Worm (Caenorhabditis elegans): Measurements from ENCODE around the gene lact-6.

The lact-6 gene

DNA sequence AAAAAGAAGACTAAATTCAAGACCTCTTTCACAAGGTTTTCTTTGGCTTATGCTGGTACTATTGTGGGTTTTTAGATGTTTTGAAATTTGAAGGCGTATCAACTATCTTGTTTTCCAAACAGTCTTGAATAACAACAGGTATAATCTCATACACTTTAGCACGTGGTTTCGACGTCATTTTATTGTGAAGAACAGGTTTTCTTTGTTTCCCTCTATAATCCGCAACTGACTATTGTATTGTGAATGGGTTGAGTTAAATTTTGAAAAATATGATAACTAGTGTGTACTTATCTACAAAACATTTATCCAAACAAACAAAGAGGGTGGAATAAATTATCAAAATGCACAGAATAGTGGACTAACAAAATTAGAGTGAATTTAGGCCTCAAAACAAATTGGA lies 10.1 kb upstream of the lact-6 start:
- TF ChIP-seq nhr-25 (tag; optimal IDR thresholded peaks at IDR 0.05) (peak; percentile 50), lin-13 (GFP tag; optimal IDR thresholded peaks at IDR 0.05) (no peak), Y55F3AM.14 (GFP tag; optimal IDR thresholded peaks at IDR 0.05) (no peak), nhr-10 (tag; optimal IDR thresholded peaks at IDR 0.05) (no peak), nhr-77 (tag; optimal IDR thresholded peaks at IDR 0.05) (no peak), unc-62 (GFP tag; optimal IDR thresholded peaks at IDR 0.05) (no peak), alr-1 (tag; optimal IDR thresholded peaks at IDR 0.05) (no peak), sma-3 (GFP tag; optimal IDR thresholded peaks at IDR 0.05) (no peak), sma-9 (GFP tag; optimal IDR thresholded peaks at IDR 0.05) (peak; percentile 54), sma-9 (tag; optimal IDR thresholded peaks at IDR 0.05) (no peak), gmeb-1 (tag; optimal IDR thresholded peaks at IDR 0.05) (no peak), elt-1 (tag; optimal IDR thresholded peaks at IDR 0.05) (no peak), ceh-16 (tag; optimal IDR thresholded peaks at IDR 0.05) (no peak)

DNA sequence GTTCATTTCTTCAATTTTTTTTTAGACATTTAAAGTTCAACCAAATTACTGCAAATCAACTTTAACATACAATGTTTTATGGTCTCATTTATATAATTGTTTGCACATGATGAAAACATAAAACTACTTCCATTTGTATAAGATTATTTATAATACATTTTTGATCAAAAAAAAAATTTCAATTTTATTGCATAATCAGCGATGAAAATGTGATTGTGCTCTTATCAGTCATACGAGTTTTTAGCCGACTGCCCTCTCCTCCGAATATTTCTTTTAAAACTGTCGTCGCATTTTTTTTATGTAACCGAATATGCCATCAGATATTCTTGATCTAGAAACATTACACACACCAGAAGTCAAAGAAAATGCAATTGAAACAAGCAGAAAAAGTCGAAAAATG lies 9.2 kb upstream of the lact-6 start, which contains the start of gene F08A7.1:
TSS of gene F08A7.1 (plus strand) at position 191 of the 400 bp plus-strand sequence.
- TF ChIP-seq fos-1 (tag; optimal IDR thresholded peaks at IDR 0.05) (peak; percentile 36), gmeb-1 (tag; optimal IDR thresholded peaks at IDR 0.05) (peak; percentile 44), ama-1 (optimal IDR thresholded peaks at IDR 0.05) (no peak), dmd-4 (tag; optimal IDR thresholded peaks at IDR 0.05) (no peak), unc-39 (tag; optimal IDR thresholded peaks at IDR 0.05) (no peak)

DNA sequence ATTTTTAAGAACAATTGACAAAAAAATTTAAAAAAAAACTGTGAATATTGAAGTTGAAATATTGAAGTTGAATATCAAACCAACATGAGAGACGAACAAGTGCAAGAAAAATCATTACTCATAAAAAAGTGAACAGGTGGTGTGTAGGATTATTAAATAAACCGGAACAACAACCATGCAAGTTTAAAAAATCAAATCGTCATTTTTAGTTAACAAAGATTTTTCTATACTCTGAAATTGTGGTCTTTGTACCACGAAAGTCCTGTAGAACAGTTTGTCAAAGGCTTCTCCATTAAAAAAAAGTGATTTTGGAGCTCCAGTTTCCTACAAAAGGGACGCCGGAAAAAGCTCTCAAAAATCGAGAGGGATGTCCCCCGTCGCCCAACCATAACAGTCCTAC lies 8.8 kb upstream of the lact-6 start, which contains the start of gene C06A12.19:
TSS of gene C06A12.19 (minus strand) at position 101 of the 400 bp plus-strand sequence.
- TF ChIP-seq F13H6.1 (tag; optimal IDR thresholded peaks at IDR 0.05) (no peak), lin-39 (tag; optimal IDR thresholded peaks at IDR 0.05) (no peak), nhr-129 (tag; optimal IDR thresholded peaks at IDR 0.05) (no peak)

DNA sequence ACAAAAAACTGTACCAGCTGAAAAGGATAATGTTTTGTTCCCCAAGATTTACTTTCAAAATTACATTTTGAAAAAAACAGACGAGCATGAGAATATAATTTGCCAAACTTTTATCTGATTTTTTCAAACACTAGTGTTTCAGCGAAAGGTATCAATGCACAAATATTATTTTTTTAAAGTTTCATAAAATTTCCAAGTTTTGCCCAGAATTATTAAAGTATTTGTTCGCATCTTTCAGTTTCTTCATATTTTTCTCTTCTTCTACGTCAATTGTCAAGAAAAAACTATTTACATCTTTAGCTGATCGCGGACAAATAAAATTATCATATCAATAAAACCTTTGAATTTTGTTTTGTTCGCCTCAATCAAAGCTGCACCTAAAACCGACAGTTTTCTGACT lies 5.9 kb upstream of the lact-6 start, which contains the start of gene C06A12.8:
TSS of gene C06A12.8 (plus strand) at position 301 of the 400 bp plus-strand sequence.
- no peak for TF ChIP-seq aly-2 (tag; optimal IDR thresholded peaks at IDR 0.05)
- TF ChIP-seq snpc-4 (tag; optimal IDR thresholded peaks at IDR 0.05): no peak
- no peak for TF ChIP-seq ztf-4 (tag; optimal IDR thresholded peaks at IDR 0.05)
- TF ChIP-seq mbf-1 (tag; optimal IDR thresholded peaks at IDR 0.05): no peak
- TF ChIP-seq unc-55 (GFP tag; optimal IDR thresholded peaks at IDR 0.05): no peak
- TF ChIP-seq nhr-77 (tag; optimal IDR thresholded peaks at IDR 0.05): no peak
- TF ChIP-seq ceh-16 (tag; optimal IDR thresholded peaks at IDR 0.05): no peak
- no peak for TF ChIP-seq gmeb-1 (tag; optimal IDR thresholded peaks at IDR 0.05)
- TF ChIP-seq mdl-1 (tag; optimal IDR thresholded peaks at IDR 0.05): no peak
- TF ChIP-seq R02D3.7 (tag; optimal IDR thresholded peaks at IDR 0.05): no peak
- no peak for TF ChIP-seq fos-1 (tag; optimal IDR thresholded peaks at IDR 0.05)
- TF ChIP-seq nhr-6 (tag; optimal IDR thresholded peaks at IDR 0.05): no peak
- no peak for TF ChIP-seq sma-9 (GFP tag; optimal IDR thresholded peaks at IDR 0.05)
- TF ChIP-seq sma-9 (tag; optimal IDR thresholded peaks at IDR 0.05): no peak
- no peak for TF ChIP-seq F13H6.1 (tag; optimal IDR thresholded peaks at IDR 0.05)
- no peak for TF ChIP-seq nhr-25 (tag; optimal IDR thresholded peaks at IDR 0.05)

DNA sequence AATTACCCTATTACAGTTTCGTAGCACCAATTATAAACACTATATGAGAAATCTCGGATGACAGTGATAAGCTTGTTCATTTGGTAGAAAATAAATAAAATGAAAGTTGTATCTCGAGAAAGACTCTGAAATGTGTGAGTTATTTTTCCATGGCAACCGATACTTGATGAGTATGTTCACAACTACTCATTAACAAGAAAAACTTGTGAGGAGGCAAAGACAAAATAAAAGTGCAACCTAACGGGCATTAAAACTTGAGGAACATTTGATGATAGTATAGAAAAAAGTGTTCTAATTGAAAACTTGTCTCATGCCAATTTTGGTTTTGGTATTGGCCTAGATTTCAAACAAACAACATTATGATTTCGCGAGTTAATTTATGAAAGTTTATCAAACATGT lies 5.4 kb upstream of the lact-6 start, which contains the start of gene gcy-27:
TSS of gene gcy-27 (minus strand) at position 101 of the 400 bp plus-strand sequence.
- TF ChIP-seq crh-2 (tag; optimal IDR thresholded peaks at IDR 0.05) (no peak), nhr-11 (tag; optimal IDR thresholded peaks at IDR 0.05) (no peak), ZK546.5 (tag; optimal IDR thresholded peaks at IDR 0.05) (no peak), unc-62 (GFP tag; optimal IDR thresholded peaks at IDR 0.05) (no peak), aly-2 (tag; optimal IDR thresholded peaks at IDR 0.05) (no peak), nhr-12 (tag; optimal IDR thresholded peaks at IDR 0.05) (no peak), lin-13 (GFP tag; optimal IDR thresholded peaks at IDR 0.05) (no peak)

DNA sequence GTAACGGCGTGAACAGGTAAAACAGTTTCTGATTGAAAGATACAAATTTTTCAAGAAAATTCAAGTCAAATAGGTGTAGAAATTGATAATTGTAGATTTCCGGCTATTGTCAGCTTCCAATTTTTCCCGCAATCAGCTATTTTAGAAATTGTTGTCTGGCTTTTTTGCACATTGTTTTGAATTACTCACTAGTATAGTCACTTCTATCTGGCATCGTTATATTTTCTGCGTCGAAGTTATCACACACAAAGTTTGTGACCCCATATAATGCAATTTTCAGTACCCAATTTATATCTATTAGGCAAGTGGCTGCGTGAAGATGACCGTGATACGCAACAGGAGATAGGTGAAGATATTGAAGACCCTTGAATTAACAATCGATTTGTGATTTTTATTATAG lies 4.0 kb upstream of the lact-6 start:
- TF ChIP-seq sma-3 (GFP tag; optimal IDR thresholded peaks at IDR 0.05): no peak
- no peak for TF ChIP-seq ceh-82 (tag; optimal IDR thresholded peaks at IDR 0.05)
